Fruit fly (Drosophila melanogaster) whole organism, embryonic: ENCODE data around the gene CG7675.

Source experiments
- ATbp ChIP-seq: fragments of 200-800 bp; sonication (Bioruptor generic); optimal IDR thresholded peaks from 2 replicates; lab custom pipeline; 2017; ENCODE audit warnings: missing biosample characterization, mild to moderate bottlenecking, missing genetic modification characterization, missing genetic modification reagents
- Bdp1 ChIP-seq: fragments of 200-800 bp; sonication (Bioruptor generic); optimal IDR thresholded peaks from 3 replicates; lab custom pipeline; 2016; ENCODE audit warnings: missing biosample characterization, missing genetic modification characterization
- CG12391 ChIP-seq: fragments of 200-800 bp; sonication (Bioruptor generic); optimal IDR thresholded peaks from 3 replicates; lab custom pipeline; 2018; ENCODE audit warnings: missing biosample characterization, mild to moderate bottlenecking, missing genetic modification characterization, moderate library complexity
- CG17186 ChIP-seq: fragments of 200-800 bp; sonication (Bioruptor generic); optimal IDR thresholded peaks from 3 replicates; lab custom pipeline; 2017; ENCODE audit warnings: missing biosample characterization, missing genetic modification reagents, missing genetic modification characterization
- CG17385 ChIP-seq: fragments of 200-800 bp; sonication (Bioruptor generic); optimal IDR thresholded peaks from 3 replicates; lab custom pipeline; 2018; ENCODE audit warnings: missing biosample characterization, mild to moderate bottlenecking, missing genetic modification characterization
- CG17568 ChIP-seq: fragments of 200-800 bp; sonication (Bioruptor generic); optimal IDR thresholded peaks from 2 replicates; lab custom pipeline; 2018; ENCODE audit warnings: missing biosample characterization, mild to moderate bottlenecking, missing genetic modification characterization, moderate library complexity
- CG18599 ChIP-seq: fragments of 200-800 bp; sonication (Bioruptor generic); optimal IDR thresholded peaks from 3 replicates; lab custom pipeline; 2017; ENCODE audit warnings: missing biosample characterization, missing genetic modification characterization, mild to moderate bottlenecking, moderate library complexity, missing genetic modification reagents
- CG2199 ChIP-seq: fragments of 200-800 bp; sonication (Bioruptor generic); IDR thresholded peaks from 3 replicates; pipeline ENCODE4 v1.3.6; 2022; ENCODE audit warnings: missing biosample characterization, missing genetic modification characterization
- CG30403 ChIP-seq: fragments of 200-800 bp; sonication (Bioruptor generic); optimal IDR thresholded peaks from 3 replicates; lab custom pipeline; 2016; ENCODE audit warnings: missing biosample characterization, missing genetic modification characterization
- CG31388 ChIP-seq: fragments of 200-800 bp; sonication (Bioruptor generic); optimal IDR thresholded peaks from 2 replicates; lab custom pipeline; 2016; ENCODE audit warnings: missing biosample characterization, missing genetic modification characterization
- CG32772 ChIP-seq: fragments of 200-800 bp; sonication (Bioruptor generic); IDR thresholded peaks from 2 replicates; pipeline ENCODE4 v1.3.6; 2022; ENCODE audit warnings: missing biosample characterization, missing genetic modification characterization
- CG3995 ChIP-seq: fragments of 200-800 bp; sonication (Bioruptor generic); optimal IDR thresholded peaks from 3 replicates; lab custom pipeline; 2016; ENCODE audit warnings: missing biosample characterization, missing genetic modification characterization
- CG4282 ChIP-seq: fragments of 200-800 bp; sonication (Bioruptor generic); optimal IDR thresholded peaks from 2 replicates; lab custom pipeline; 2016; ENCODE audit warnings: missing biosample characterization, missing genetic modification characterization
- CG4424 ChIP-seq: fragments of 200-800 bp; sonication (Bioruptor generic); optimal IDR thresholded peaks from 3 replicates; lab custom pipeline; 2016; ENCODE audit warnings: missing biosample characterization, missing genetic modification characterization
- CG8944 ChIP-seq: fragments of 200-800 bp; sonication (Bioruptor generic); optimal IDR thresholded peaks from 3 replicates; lab custom pipeline; 2016; ENCODE audit warnings: missing biosample characterization, missing genetic modification characterization
- CG9437 ChIP-seq: fragments of 200-800 bp; sonication (Bioruptor generic); optimal IDR thresholded peaks from 2 replicates; lab custom pipeline; 2018; ENCODE audit warnings: missing biosample characterization, mild to moderate bottlenecking, missing genetic modification characterization
- CG9817 ChIP-seq: fragments of 200-800 bp; sonication (Bioruptor generic); optimal IDR thresholded peaks from 2 replicates; lab custom pipeline; 2018; ENCODE audit warnings: missing biosample characterization, mild to moderate bottlenecking, missing genetic modification characterization, moderate library complexity
- D ChIP-seq, 2 experiments: fragments of 200-800 bp in 1 of 2; fragments of >200 bp in 1 of 2; sonication (Bioruptor generic) in 1 of 2; optimal IDR thresholded peaks; 2 replicates in 1 of 2; 3 replicates in 1 of 2; lab custom pipeline; 2017; ENCODE audit warnings: mild to moderate bottlenecking in 1 of 2, missing biosample characterization in 1 of 2, missing genetic modification characterization in 1 of 2, missing genetic modification reagents in 1 of 2
- D19A ChIP-seq: fragments of 200-800 bp; optimal IDR thresholded peaks from 3 replicates; lab custom pipeline; 2019; ENCODE audit warnings: missing biosample characterization, mild to moderate bottlenecking, missing genetic modification characterization, moderate library complexity
- Dip3 ChIP-seq: fragments of 200-800 bp; sonication (Bioruptor generic); optimal IDR thresholded peaks from 3 replicates; lab custom pipeline; 2016; ENCODE audit warnings: missing biosample characterization, missing genetic modification characterization
- Ets65A ChIP-seq: fragments of 200-800 bp; sonication (Bioruptor generic); peaks from one replicate; lab custom pipeline; 2016; ENCODE audit warnings: missing biosample characterization, missing genetic modification characterization
- Fer1 ChIP-seq: fragments of 200-800 bp; sonication (Bioruptor generic); optimal IDR thresholded peaks from 2 replicates; lab custom pipeline; 2017; ENCODE audit warnings: missing biosample characterization, mild to moderate bottlenecking, missing genetic modification characterization
- H15 ChIP-seq: fragments of 200-800 bp; sonication (Bioruptor generic); IDR thresholded peaks from 3 replicates; pipeline ENCODE4 v1.3.6; 2022; ENCODE audit warnings: missing biosample characterization, missing genetic modification characterization
- Hr39 ChIP-seq: fragments of >200 bp; optimal IDR thresholded peaks from 2 replicates; lab custom pipeline; 2017
- Jarid2 ChIP-seq: fragments of 200-800 bp; sonication (Bioruptor generic); optimal IDR thresholded peaks from 3 replicates; lab custom pipeline; 2017; ENCODE audit warnings: mild to moderate bottlenecking, missing biosample characterization, missing genetic modification reagents, missing genetic modification characterization
- MBD-R2 ChIP-seq: fragments of 200-800 bp; sonication (Bioruptor generic); IDR thresholded peaks from 2 replicates; pipeline ENCODE4 v1.3.6; 2022; ENCODE audit warnings: missing biosample characterization, missing genetic modification characterization
- MTF-1 ChIP-seq: fragments of 200-800 bp; sonication (Bioruptor generic); optimal IDR thresholded peaks from 2 replicates; lab custom pipeline; 2018; ENCODE audit warnings: missing biosample characterization, mild to moderate bottlenecking, missing genetic modification characterization, borderline replicate concordance
- Max ChIP-seq: fragments of 200-800 bp; sonication (Bioruptor generic); optimal IDR thresholded peaks from 2 replicates; lab custom pipeline; 2016; ENCODE audit warnings: missing biosample characterization, mild to moderate bottlenecking, missing genetic modification characterization
- Pdp1 ChIP-seq, 2 experiments: fragments of 200-800 bp; sonication (Bioruptor generic); optimal IDR thresholded peaks; 3 replicates each; lab custom pipeline; 2016; ENCODE audit warnings: missing biosample characterization in 2 of 2, missing genetic modification characterization in 2 of 2, mild to moderate bottlenecking in 1 of 2, moderate library complexity in 1 of 2
- Ravus ChIP-seq: fragments of 200-800 bp; sonication (Bioruptor generic); IDR thresholded peaks from 2 replicates; pipeline ENCODE4 v1.3.6; 2022; ENCODE audit warnings: missing biosample characterization, missing genetic modification characterization
- Sin3A ChIP-seq: fragments of >200 bp; optimal IDR thresholded peaks from 2 replicates; lab custom pipeline; 2018
- Xrp1 ChIP-seq: fragments of 200-800 bp; sonication (Bioruptor generic); IDR thresholded peaks from 2 replicates; pipeline ENCODE4 v1.3.6; 2022; ENCODE audit warnings: missing biosample characterization, missing genetic modification characterization
- abd-A ChIP-seq: fragments of 200-800 bp; sonication (Bioruptor generic); optimal IDR thresholded peaks from 3 replicates; lab custom pipeline; 2019; ENCODE audit warnings: missing biosample characterization, mild to moderate bottlenecking, missing genetic modification characterization, moderate library complexity
- chn ChIP-seq: fragments of 200-800 bp; sonication (Bioruptor generic); optimal IDR thresholded peaks from 2 replicates; lab custom pipeline; 2016; ENCODE audit warnings: missing biosample characterization, missing genetic modification characterization
- da ChIP-seq: fragments of 200-800 bp; sonication (Bioruptor generic); optimal IDR thresholded peaks from 2 replicates; lab custom pipeline; 2016; ENCODE audit warnings: missing biosample characterization, missing genetic modification characterization
- dmrt11E ChIP-seq: fragments of 200-800 bp; sonication (Bioruptor generic); optimal IDR thresholded peaks from 3 replicates; lab custom pipeline; 2018; ENCODE audit warnings: missing biosample characterization, mild to moderate bottlenecking, missing genetic modification characterization, moderate library complexity
- grau ChIP-seq: fragments of 200-800 bp; optimal IDR thresholded peaks from 3 replicates; lab custom pipeline; 2019; ENCODE audit warnings: missing biosample characterization, mild to moderate bottlenecking, missing genetic modification characterization, moderate library complexity
- grn ChIP-seq: fragments of 200-800 bp; sonication (Bioruptor generic); optimal IDR thresholded peaks from 3 replicates; lab custom pipeline; 2017; ENCODE audit warnings: missing biosample characterization, missing genetic modification characterization
- lilli ChIP-seq: fragments of 200-800 bp; sonication (Bioruptor generic); optimal IDR thresholded peaks from 3 replicates; lab custom pipeline; 2016; ENCODE audit warnings: missing biosample characterization, missing genetic modification characterization
- mam ChIP-seq: fragments of 200-800 bp; sonication (Bioruptor generic); optimal IDR thresholded peaks from 3 replicates; lab custom pipeline; 2016; ENCODE audit warnings: missing biosample characterization, missing genetic modification characterization
- oc ChIP-seq: fragments of 200-800 bp; sonication (Bioruptor generic); optimal IDR thresholded peaks from 2 replicates; lab custom pipeline; 2018; ENCODE audit warnings: missing biosample characterization, mild to moderate bottlenecking, missing genetic modification characterization, moderate library complexity
- onecut ChIP-seq: fragments of 200-800 bp; sonication (Bioruptor generic); IDR thresholded peaks from 2 replicates; pipeline ENCODE4 v1.3.6; 2022; ENCODE audit warnings: missing biosample characterization, missing genetic modification characterization
- row ChIP-seq: fragments of 200-800 bp; sonication (Bioruptor generic); IDR thresholded peaks from 3 replicates; pipeline ENCODE4 v1.3.6; 2022; ENCODE audit warnings: missing biosample characterization, missing genetic modification characterization
- scrt ChIP-seq: fragments of 200-800 bp; sonication (Bioruptor generic); optimal IDR thresholded peaks from 2 replicates; lab custom pipeline; 2018; ENCODE audit warnings: missing biosample characterization, mild to moderate bottlenecking, missing genetic modification characterization, moderate library complexity
- sisA ChIP-seq: fragments of 200-800 bp; sonication (Bioruptor generic); IDR thresholded peaks from 2 replicates; pipeline ENCODE4 v1.3.6; 2022; ENCODE audit warnings: missing biosample characterization, missing genetic modification characterization
- unc-4 ChIP-seq: fragments of 200-800 bp; sonication (Bioruptor generic); IDR thresholded peaks from 2 replicates; pipeline ENCODE4 v1.3.6; 2022; ENCODE audit warnings: missing biosample characterization, missing genetic modification characterization; ENCODE audit not compliant: partially characterized antibody
- usp ChIP-seq: fragments of >200 bp; optimal IDR thresholded peaks from 2 replicates; lab custom pipeline; 2017; ENCODE audit warnings: missing biosample characterization, missing genetic modification characterization
- z ChIP-seq: fragments of 200-800 bp; sonication (Bioruptor generic); IDR thresholded peaks from 3 replicates; pipeline ENCODE4 v1.3.6; 2022; ENCODE audit warnings: missing biosample characterization, missing genetic modification characterization
- zen2 ChIP-seq: fragments of 200-800 bp; sonication (Bioruptor generic); IDR thresholded peaks from 3 replicates; pipeline ENCODE4 v1.3.6; 2022; ENCODE audit warnings: missing biosample characterization, missing genetic modification characterization; ENCODE audit not compliant: partially characterized antibody
- zfh2 ChIP-seq: fragments of 200-800 bp; sonication (Bioruptor generic); optimal IDR thresholded peaks from 2 replicates; lab custom pipeline; 2016; ENCODE audit warnings: missing biosample characterization, missing genetic modification characterization

Gene CG7675

dm6 chr3R:18360630-18361260 lies 20.2 kb downstream of the CG7675 start, which contains the start of gene CG15803 (continued):
- TF ChIP-seq MBD-R2 (GFP tag; lab: Robert Waterston, UW) (0 out of 2 replicates have a peak, but pooled peaks have one; percentile 5), row (GFP tag; lab: Robert Waterston, UW) (peak; percentile 55; the same call in 2 of the 3 replicates), Max (no peak), CG17186 (GFP tag; lab: Kevin White, UChicago) (no peak), CG9437 (GFP tag; lab: Kevin White, UChicago) (no peak), CG18599 (GFP tag; lab: Kevin White, UChicago) (peak; percentile 55), lilli (GFP tag; lab: Kevin White, UChicago) (peak; percentile 24), usp (GFP tag; lab: Kevin White, UChicago) (no peak), grn (GFP tag; lab: Kevin White, UChicago) (no peak), CG12391 (peak; percentile 5), z (GFP tag; lab: Robert Waterston, UW) (peak; percentile 59; the same call in 1 of the 3 replicates), Jarid2 (GFP tag; lab: Kevin White, UChicago) (peak; percentile 47), ATbp (GFP tag; lab: Kevin White, UChicago) (no peak), Dip3 (no peak), Ets65A (GFP tag; lab: Kevin White, UChicago) (peak; percentile 36), Hr39 (lab: Kevin White, UChicago) (no peak), mam (GFP tag; lab: Kevin White, UChicago) (peak; percentile 18), D (optimal IDR thresholded peaks at IDR 0.05; lab: Kevin White, UChicago) (no peak), D (GFP tag; optimal IDR thresholded peaks at IDR 0.05; lab: Kevin White, UChicago) (no peak), CG8944 (no peak), abd-A (tag; lab: Kevin White, UChicago) (peak; percentile 76), Pdp1 (GFP tag; optimal IDR thresholded peaks at IDR 0.05; lab: Kevin White, UChicago) (no peak), Bdp1 (GFP tag; lab: Kevin White, UChicago) (no peak), scrt (GFP tag; lab: Kevin White, UChicago) (peak; percentile 26), CG4424 (GFP tag; lab: Kevin White, UChicago) (no peak), zen2 (GFP tag; lab: Robert Waterston, UW) (peak; percentile 41; the same call in 1 of the 3 replicates), Sin3A (lab: Kevin White, UChicago) (no peak), CG3995 (GFP tag; lab: Kevin White, UChicago) (no peak), CG17385 (no peak), CG31388 (no peak), Ravus (GFP tag; lab: Robert Waterston, UW) (no peak), dmrt11E (tag; lab: Kevin White, UChicago) (no peak), CG32772 (no peak), zfh2 (GFP tag; lab: Kevin White, UChicago) (no peak), CG30403 (GFP tag; lab: Kevin White, UChicago) (peak; percentile 18), MTF-1 (GFP tag; lab: Kevin White, UChicago) (no peak), CG4282 (GFP tag; lab: Kevin White, UChicago) (no peak), sisA (GFP tag; lab: Robert Waterston, UW) (0 out of 2 replicates have a peak, but pooled peaks have one; percentile 20), CG9817 (tag; lab: Kevin White, UChicago) (no peak), CG2199 (no peak), chn (GFP tag; lab: Kevin White, UChicago) (no peak), CG17568 (GFP tag; lab: Kevin White, UChicago) (no peak), da (no peak), Xrp1 (GFP tag; lab: Robert Waterston, UW) (no peak), grau (tag; lab: Kevin White, UChicago) (peak; percentile 8), D19A (no peak), Fer1 (GFP tag; lab: Kevin White, UChicago) (peak; percentile 6), H15 (no peak), oc (tag; lab: Kevin White, UChicago) (no peak), unc-4 (GFP tag; lab: Robert Waterston, UW) (0 out of 2 replicates have a peak, but pooled peaks have one; percentile 15), onecut (GFP tag; lab: Robert Waterston, UW) (no peak)
